Worm (Caenorhabditis elegans) whole organism, young adult: ENCODE data around the gene R144.3.

Source experiments
- B0019.2 ChIP-seq: fragments of 200-800 bp; sonication (Bioruptor generic); conservative IDR thresholded peaks from 2 replicates; pipeline ENCODE4 v1.3.6; 2022; ENCODE audit warnings: missing genetic modification reagents, missing genetic modification characterization, missing compliant biosample characterization
- B0261.1 ChIP-seq: sonication (generic microtip); optimal IDR thresholded peaks from 2 replicates; lab custom pipeline; 2016; ENCODE audit warnings: mild to moderate bottlenecking, missing genetic modification characterization, moderate library complexity, missing compliant biosample characterization
- F10E7.11 ChIP-seq: sonication (generic microtip); optimal IDR thresholded peaks from 2 replicates; lab custom pipeline; 2017; ENCODE audit warnings: mild to moderate bottlenecking, missing genetic modification characterization, moderate library complexity, missing compliant biosample characterization
- F22D6.2 ChIP-seq: sonication (generic microtip); optimal IDR thresholded peaks from 2 replicates; lab custom pipeline; 2016; ENCODE audit warnings: mild to moderate bottlenecking, missing genetic modification characterization, missing compliant biosample characterization
- F39B2.1 ChIP-seq: fragments of 200-800 bp; sonication (Bioruptor generic); IDR thresholded peaks from 2 replicates; pipeline ENCODE4 v1.3.6; 2022; ENCODE audit warnings: missing genetic modification reagents, missing genetic modification characterization, missing compliant biosample characterization
- F57A8.1 ChIP-seq: fragments of 200-800 bp; sonication (Bioruptor generic); optimal IDR thresholded peaks from 2 replicates; lab custom pipeline; 2018; ENCODE audit warnings: mild to moderate bottlenecking, missing genetic modification characterization, moderate library complexity, missing compliant biosample characterization
- F57C9.4 ChIP-seq: sonication (generic microtip); optimal IDR thresholded peaks from 2 replicates; lab custom pipeline; 2017; ENCODE audit warnings: mild to moderate bottlenecking, missing genetic modification characterization, missing compliant biosample characterization
- Y53G8AR.9 ChIP-seq: fragments of 200-800 bp; sonication (Bioruptor generic); conservative IDR thresholded peaks from 2 replicates; pipeline ENCODE4 v1.3.6; 2022; ENCODE audit warnings: missing genetic modification reagents, missing genetic modification characterization, missing compliant biosample characterization
- Y95B8A.8 ChIP-seq: fragments of 200-800 bp; sonication (Bioruptor generic); IDR thresholded peaks from 2 replicates; pipeline ENCODE4 v1.3.6; 2022; ENCODE audit warnings: missing genetic modification reagents, missing genetic modification characterization, missing compliant biosample characterization
- atf-7 ChIP-seq: sonication (generic microtip); optimal IDR thresholded peaks from 2 replicates; lab custom pipeline; 2017; ENCODE audit warnings: mild to moderate bottlenecking, missing genetic modification characterization, missing compliant biosample characterization
- bed-2 ChIP-seq: fragments of 200-800 bp; sonication (Bioruptor generic); IDR thresholded peaks from 2 replicates; pipeline ENCODE4 v1.3.6; 2022; ENCODE audit warnings: missing genetic modification reagents, missing genetic modification characterization, missing compliant biosample characterization
- ccch-3 ChIP-seq: fragments of 200-800 bp; sonication (Bioruptor generic); optimal IDR thresholded peaks from 2 replicates; lab custom pipeline; 2018; ENCODE audit warnings: mild to moderate bottlenecking, missing genetic modification characterization, missing compliant biosample characterization
- cebp-1 ChIP-seq, 2 experiments: fragments of 200-800 bp in 1 of 2; sonication (Bioruptor generic) in 1 of 2; sonication (generic microtip) in 1 of 2; IDR thresholded peaks in 1 of 2; optimal IDR thresholded peaks in 1 of 2; 2 replicates each; pipeline versions ENCODE4 v1.3.6 to Lab custom; 2017 to 2022; ENCODE audit warnings: missing compliant biosample characterization in 2 of 2, missing genetic modification characterization in 2 of 2, mild to moderate bottlenecking in 1 of 2, missing genetic modification reagents in 1 of 2, moderate library complexity in 1 of 2
- cebp-2 ChIP-seq: fragments of 200-800 bp; sonication (Bioruptor generic); IDR thresholded peaks from 2 replicates; pipeline ENCODE4 v1.3.6; 2022; ENCODE audit warnings: missing genetic modification characterization, missing compliant biosample characterization
- ceh-58 ChIP-seq: fragments of 200-800 bp; sonication (Bioruptor generic); IDR thresholded peaks from 2 replicates; pipeline ENCODE4 v1.3.6; 2022; ENCODE audit warnings: missing genetic modification characterization, missing compliant biosample characterization
- ceh-91 ChIP-seq: fragments of 200-800 bp; sonication (Bioruptor generic); IDR thresholded peaks from 2 replicates; pipeline ENCODE4 v1.3.6; 2022; ENCODE audit warnings: missing genetic modification reagents, missing genetic modification characterization, missing compliant biosample characterization
- dpl-1 ChIP-seq: fragments of 150-350 bp; optimal IDR thresholded peaks from 2 replicates; lab custom pipeline; 2014; ENCODE audit warnings: missing biosample characterization, missing genetic modification reagents, missing genetic modification characterization
- egl-18 ChIP-seq: fragments of 200-800 bp; sonication (Bioruptor generic); IDR thresholded peaks from 2 replicates; pipeline ENCODE4 v1.3.6; 2022; ENCODE audit warnings: missing genetic modification reagents, missing genetic modification characterization, missing compliant biosample characterization
- egl-44 ChIP-seq: fragments of 200-800 bp; sonication (Bioruptor generic); IDR thresholded peaks from 2 replicates; pipeline ENCODE4 v1.3.6; 2022; ENCODE audit warnings: missing genetic modification reagents, missing genetic modification characterization, missing compliant biosample characterization
- fkh-3 ChIP-seq: sonication (generic microtip); optimal IDR thresholded peaks from 2 replicates; lab custom pipeline; 2016; ENCODE audit warnings: mild to moderate bottlenecking, missing genetic modification characterization, missing compliant biosample characterization
- hlh-26 ChIP-seq: fragments of 200-800 bp; sonication (Bioruptor generic); conservative IDR thresholded peaks from 2 replicates; pipeline ENCODE4 v1.3.6; 2022; ENCODE audit warnings: missing genetic modification reagents, missing genetic modification characterization, missing compliant biosample characterization
- hmg-1.2 ChIP-seq: fragments of 200-800 bp; sonication (Bioruptor generic); IDR thresholded peaks from 2 replicates; pipeline ENCODE4 v1.3.6; 2022; ENCODE audit warnings: missing genetic modification reagents, missing genetic modification characterization, missing compliant biosample characterization
- hmg-20 ChIP-seq: fragments of 200-800 bp; sonication (Bioruptor generic); IDR thresholded peaks from 2 replicates; pipeline ENCODE4 v1.3.6; 2022; ENCODE audit warnings: missing genetic modification reagents, missing genetic modification characterization, missing compliant biosample characterization
- hsf-1 ChIP-seq: fragments of 200-800 bp; sonication (Bioruptor generic); IDR thresholded peaks from 2 replicates; pipeline ENCODE4 v1.3.6; 2022; ENCODE audit warnings: missing genetic modification reagents, missing genetic modification characterization, missing compliant biosample characterization
- lin-26 ChIP-seq: fragments of 200-800 bp; sonication (Bioruptor generic); IDR thresholded peaks from 2 replicates; pipeline ENCODE4 v1.3.6; 2022; ENCODE audit warnings: missing genetic modification reagents, missing genetic modification characterization, missing compliant biosample characterization
- lsl-1 ChIP-seq: fragments of 200-800 bp; sonication (Bioruptor generic); optimal IDR thresholded peaks from 2 replicates; lab custom pipeline; 2018; ENCODE audit warnings: mild to moderate bottlenecking, missing genetic modification characterization, moderate library complexity, missing compliant biosample characterization
- mel-28 ChIP-seq: sonication (generic microtip); optimal IDR thresholded peaks from 2 replicates; lab custom pipeline; 2016; ENCODE audit warnings: borderline replicate concordance, mild to moderate bottlenecking, missing genetic modification characterization, missing compliant biosample characterization
- nfya-2 ChIP-seq: fragments of 200-800 bp; sonication (Bioruptor generic); IDR thresholded peaks from 2 replicates; pipeline ENCODE4 v1.3.6; 2022; ENCODE audit warnings: missing genetic modification reagents, missing genetic modification characterization, missing compliant biosample characterization
- nhr-27 ChIP-seq: fragments of 200-800 bp; sonication (Bioruptor generic); optimal IDR thresholded peaks from 2 replicates; lab custom pipeline; 2018; ENCODE audit warnings: mild to moderate bottlenecking, missing genetic modification characterization, moderate library complexity, missing compliant biosample characterization
- nhr-80 ChIP-seq: sonication (generic microtip); optimal IDR thresholded peaks from 2 replicates; lab custom pipeline; 2016; ENCODE audit warnings: missing genetic modification characterization, missing compliant biosample characterization
- tlf-1 ChIP-seq: fragments of 200-800 bp; sonication (Bioruptor generic); optimal IDR thresholded peaks from 2 replicates; lab custom pipeline; 2018; ENCODE audit warnings: mild to moderate bottlenecking, missing genetic modification characterization, missing compliant biosample characterization
- ztf-26 ChIP-seq: sonication (generic microtip); optimal IDR thresholded peaks from 2 replicates; lab custom pipeline; 2017; ENCODE audit warnings: missing genetic modification characterization, missing compliant biosample characterization
- ztf-28 ChIP-seq: fragments of 200-800 bp; sonication (Bioruptor generic); IDR thresholded peaks from 2 replicates; pipeline ENCODE4 v1.3.6; 2022; ENCODE audit warnings: missing genetic modification reagents, missing genetic modification characterization, missing compliant biosample characterization

The R144.3 gene

DNA sequence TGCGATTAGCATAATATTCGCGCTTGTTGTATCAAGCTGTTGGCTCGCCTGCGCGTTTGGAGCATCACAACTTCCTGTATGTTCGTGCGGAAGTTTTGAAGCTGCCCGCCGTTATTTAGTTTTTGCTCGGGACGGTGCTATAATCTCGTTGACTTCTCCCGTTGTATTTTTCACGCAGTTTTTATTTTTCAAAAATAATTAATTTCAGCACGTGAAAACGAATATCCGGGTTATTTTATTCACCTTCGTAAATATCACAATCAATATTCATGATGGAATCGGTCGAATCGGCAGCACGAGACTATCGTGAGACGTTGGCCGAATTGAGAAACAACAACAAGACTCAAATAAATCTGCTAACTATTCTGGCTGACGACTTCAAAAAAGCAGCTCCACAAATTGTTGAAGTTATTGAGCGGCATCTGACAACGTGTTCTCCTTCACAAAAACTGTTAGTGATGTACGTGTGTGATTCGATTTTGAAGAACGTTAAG is 3.4 kb downstream of the R144.3 start (continued):
- TF ChIP-seq ceh-58 (GFP tag; lab: Robert Waterston, UW): no peak
- 0 out of 2 replicates have a peak, but pooled peaks have one; percentile 19 for TF ChIP-seq ztf-28 (GFP tag; lab: Robert Waterston, UW)
- TF ChIP-seq ccch-3 (GFP tag; lab: Kevin White, UChicago): no peak
- TF ChIP-seq mel-28 (tag; lab: Kevin White, UChicago): peak; percentile 37
- peak; percentile 14 for TF ChIP-seq lsl-1 (GFP tag; lab: Kevin White, UChicago)
- TF ChIP-seq dpl-1 (GFP tag; lab: Kevin White, UChicago): no peak
- peak; percentile 9 for TF ChIP-seq nhr-80 (tag; lab: Kevin White, UChicago)
- no peak for TF ChIP-seq egl-18 (GFP tag; lab: Robert Waterston, UW)
- TF ChIP-seq ztf-26 (tag; lab: Kevin White, UChicago): peak; percentile 66
- no peak for TF ChIP-seq F57A8.1

DNA sequence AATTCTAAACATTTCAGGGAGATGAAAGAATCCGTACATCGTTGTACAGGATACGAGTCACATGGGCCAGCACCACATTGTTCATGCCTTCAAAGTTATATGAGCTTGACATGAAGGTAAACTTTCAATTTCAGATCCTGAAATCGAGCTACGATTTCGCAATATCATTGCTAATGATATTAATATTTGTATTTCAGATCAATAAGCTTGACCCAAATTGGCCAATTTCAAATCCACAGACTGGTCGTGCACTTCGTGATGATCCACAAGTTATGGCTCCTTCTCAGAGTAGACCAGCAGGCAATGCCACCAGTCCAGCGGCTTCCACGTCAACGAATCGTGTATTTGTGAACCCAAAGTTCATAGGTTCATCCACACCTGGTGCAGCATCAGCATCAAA is 4.6 kb downstream of the R144.3 start:
- no peak for TF ChIP-seq hsf-1 (GFP tag; lab: Robert Waterston, UW)
- no peak for TF ChIP-seq nfya-2 (GFP tag; lab: Robert Waterston, UW)
- no peak for TF ChIP-seq bed-2 (GFP tag; lab: Robert Waterston, UW)
- no peak for TF ChIP-seq cebp-1 (GFP tag; IDR thresholded peaks at IDR 0.05; lab: Robert Waterston, UW)
- TF ChIP-seq cebp-1 (tag; optimal IDR thresholded peaks at IDR 0.05; lab: Kevin White, UChicago): peak; percentile 64
- no peak for TF ChIP-seq ceh-91 (GFP tag; lab: Robert Waterston, UW)
- TF ChIP-seq, all 124 proteins: peak for 1

DNA sequence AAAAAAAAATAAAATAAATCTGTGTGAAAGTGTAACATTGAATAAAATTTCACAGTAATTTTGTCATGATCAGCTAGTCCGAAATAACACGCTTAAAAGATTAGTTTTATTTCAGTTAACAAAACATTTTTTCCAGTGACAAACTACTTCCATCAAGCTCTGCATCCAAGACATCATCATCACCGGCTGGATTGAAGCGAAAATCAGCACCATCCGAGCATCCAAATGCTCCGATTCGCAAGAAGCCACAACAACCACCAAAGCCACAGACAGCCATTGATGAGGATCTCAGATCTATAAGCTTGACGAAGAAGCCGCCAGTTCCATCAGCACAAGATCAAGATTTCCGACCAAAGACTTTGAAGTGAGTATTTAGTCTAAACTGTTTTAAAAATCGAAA is 5.4 kb downstream of the R144.3 start:
- TF ChIP-seq cebp-1 (GFP tag; IDR thresholded peaks at IDR 0.05; lab: Robert Waterston, UW) (no peak), cebp-1 (tag; optimal IDR thresholded peaks at IDR 0.05; lab: Kevin White, UChicago) (no peak), F57C9.4 (tag; lab: Kevin White, UChicago) (no peak), hmg-1.2 (GFP tag; lab: Robert Waterston, UW) (0 out of 2 replicates have a peak, but pooled peaks have one; percentile 3), hmg-20 (0 out of 2 replicates have a peak, but pooled peaks have one; percentile 14), atf-7 (tag; lab: Kevin White, UChicago) (peak; percentile 22)
- TF ChIP-seq, all 124 proteins: peak for 3

DNA sequence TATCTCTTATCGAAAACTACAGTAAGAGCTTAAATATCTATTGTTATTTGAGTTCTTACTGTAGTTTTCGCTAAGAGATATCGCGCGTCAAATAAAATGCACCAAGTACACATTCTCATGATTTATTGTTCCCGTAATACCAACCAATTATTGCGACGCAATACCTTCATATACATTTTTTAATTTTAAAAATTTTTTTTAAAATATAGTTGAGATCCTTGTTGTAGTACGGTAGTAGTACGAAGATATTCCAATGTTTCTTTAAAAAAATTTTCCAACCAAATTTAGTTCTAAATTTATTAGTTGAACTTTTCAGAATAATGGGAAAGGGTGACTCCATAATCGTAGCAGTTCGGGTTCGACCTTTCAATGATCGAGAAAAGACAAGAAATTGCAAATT is 8.8 kb downstream of the R144.3 start, which contains the start of gene klp-6:
Gene klp-6 (plus strand): TSS at position 301 of the 400 bp plus-strand sequence.
- no peak for TF ChIP-seq B0261.1
- no peak for TF ChIP-seq F39B2.1
- no peak for TF ChIP-seq Y95B8A.8 (GFP tag; lab: Robert Waterston, UW)
- no peak for TF ChIP-seq ccch-3 (GFP tag; lab: Kevin White, UChicago)
- TF ChIP-seq B0019.2 (GFP tag; lab: Robert Waterston, UW): no peak
- TF ChIP-seq hlh-26 (GFP tag; lab: Robert Waterston, UW): no peak
- no peak for TF ChIP-seq fkh-3
- no peak for TF ChIP-seq F57A8.1
- no peak for TF ChIP-seq Y53G8AR.9 (GFP tag; lab: Robert Waterston, UW)
- no peak for TF ChIP-seq F22D6.2 (tag; lab: Kevin White, UChicago)
- TF ChIP-seq cebp-2 (GFP tag; lab: Robert Waterston, UW): no peak
- TF ChIP-seq egl-44 (GFP tag; lab: Robert Waterston, UW): no peak
- no peak for TF ChIP-seq tlf-1 (GFP tag; lab: Kevin White, UChicago)
- TF ChIP-seq F10E7.11 (tag; lab: Kevin White, UChicago): no peak
- TF ChIP-seq dpl-1 (GFP tag; lab: Kevin White, UChicago): no peak
- no peak for TF ChIP-seq nhr-27 (tag; lab: Kevin White, UChicago)
- no peak for TF ChIP-seq lin-26
